Worm (Caenorhabditis elegans): Measurements from ENCODE around the gene osm-10.

The osm-10 gene

DNA sequence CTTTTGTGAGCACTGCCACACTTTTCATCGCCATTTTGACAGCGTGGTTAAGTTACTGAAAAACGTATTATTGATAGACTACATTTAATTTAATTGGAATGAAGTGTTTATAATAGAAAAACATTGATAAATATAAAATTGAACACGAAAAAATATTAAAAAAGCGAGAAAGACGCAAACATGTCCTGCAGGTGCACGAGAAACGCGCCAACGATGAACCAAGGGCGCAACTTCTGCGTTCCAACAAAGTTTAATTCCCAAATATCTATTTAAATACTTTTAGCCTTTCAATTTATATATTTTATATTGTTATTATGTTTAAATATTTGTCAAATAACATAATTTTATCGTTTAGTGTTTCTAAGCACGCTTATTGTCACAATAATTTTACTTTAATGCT lies 8.9 kb upstream of the osm-10 start, which contains the start of gene ndus-8:
TSS of gene ndus-8 (minus strand) at position 55 of the 400 bp plus-strand sequence.
- TF ChIP-seq ZK185.1 (tag; optimal IDR thresholded peaks at IDR 0.05; ENCODE audit: poor library complexity, severe bottlenecking) (peak; percentile 5), rcor-1 (GFP tag; IDR thresholded peaks at IDR 0.05) (0 out of 2 replicates have a peak, but pooled peaks have one; percentile 9), lin-54 (GFP tag; optimal IDR thresholded peaks at IDR 0.05) (peak; percentile 59), lin-35 (GFP tag; optimal IDR thresholded peaks at IDR 0.05) (peak in 1 of 3 experiments; percentile 66), F33H1.4 (GFP tag; IDR thresholded peaks at IDR 0.05) (peak; percentile 52), attf-6 (GFP tag; IDR thresholded peaks at IDR 0.05) (no peak), nhr-90 (tag; optimal IDR thresholded peaks at IDR 0.05) (no peak), cebp-1 (GFP tag; IDR thresholded peaks at IDR 0.05) (no peak), cebp-1 (tag; optimal IDR thresholded peaks at IDR 0.05) (peak; percentile 45), lsl-1 (GFP tag; optimal IDR thresholded peaks at IDR 0.05) (peak; percentile 20), F23B12.7 (tag; optimal IDR thresholded peaks at IDR 0.05; ENCODE audit: insufficient read depth) (peak; percentile 12), tbp1 (GFP tag; optimal IDR thresholded peaks at IDR 0.05) (peak; percentile 21), egl-18 (GFP tag; IDR thresholded peaks at IDR 0.05) (no peak), bed-1 (GFP tag; IDR thresholded peaks at IDR 0.05) (no peak), madf-6 (GFP tag; IDR thresholded peaks at IDR 0.05) (peak; percentile 54; the same call in 1 of the 2 replicates), snpc-4 (GFP tag; optimal IDR thresholded peaks at IDR 0.05) (no peak), snpc-4 (tag; optimal IDR thresholded peaks at IDR 0.05) (peak in 3 of 4 experiments; percentile 23 to 81 (median 42)), dpff-1 (tag; optimal IDR thresholded peaks at IDR 0.05) (no peak), pha-4 (tag; optimal IDR thresholded peaks at IDR 0.05) (peak; percentile 45), tlf-1 (GFP tag; optimal IDR thresholded peaks at IDR 0.05) (no peak), attf-3 (GFP tag; conservative IDR thresholded peaks at IDR 0.05) (0 out of 2 replicates have a peak, but pooled peaks have one; percentile 37), snpc-3.4 (tag; optimal IDR thresholded peaks at IDR 0.05) (peak; percentile 50), ztf-18 (tag; optimal IDR thresholded peaks at IDR 0.05) (peak; percentile 93), mcd-1 (GFP tag; IDR thresholded peaks at IDR 0.05) (peak; percentile 63), lin-40 (tag; optimal IDR thresholded peaks at IDR 0.05) (peak; percentile 27), sdz-38 (tag; optimal IDR thresholded peaks at IDR 0.05) (no peak), hmg-1.2 (GFP tag; IDR thresholded peaks at IDR 0.05) (peak; percentile 37; the same call in 1 of the 2 replicates), zfh-2 (GFP tag; conservative IDR thresholded peaks at IDR 0.05) (no peak)

DNA sequence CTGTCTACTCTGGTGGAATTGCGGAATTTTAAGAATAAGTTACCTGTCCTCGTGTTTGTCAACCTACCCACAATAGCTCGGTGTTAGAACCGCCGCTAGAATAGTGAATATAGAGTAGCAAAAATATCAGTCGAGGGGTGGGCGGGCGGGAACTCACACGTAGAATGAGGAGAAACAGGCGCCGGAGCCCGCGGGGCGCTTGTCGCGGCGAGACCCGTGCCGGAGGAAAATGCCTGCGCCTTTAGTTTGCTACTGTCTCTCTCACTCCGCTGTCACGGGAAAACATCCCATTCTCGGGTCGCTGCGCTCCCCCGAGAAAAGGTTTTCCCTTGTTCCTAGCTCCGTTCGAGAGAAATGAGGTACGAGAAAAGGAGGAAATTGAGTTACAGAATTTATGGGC lies 7.4 kb upstream of the osm-10 start:
- TF ChIP-seq egrh-3 (GFP tag; IDR thresholded peaks at IDR 0.05) = peak; percentile 69; the same call in 1 of the 2 replicates

DNA sequence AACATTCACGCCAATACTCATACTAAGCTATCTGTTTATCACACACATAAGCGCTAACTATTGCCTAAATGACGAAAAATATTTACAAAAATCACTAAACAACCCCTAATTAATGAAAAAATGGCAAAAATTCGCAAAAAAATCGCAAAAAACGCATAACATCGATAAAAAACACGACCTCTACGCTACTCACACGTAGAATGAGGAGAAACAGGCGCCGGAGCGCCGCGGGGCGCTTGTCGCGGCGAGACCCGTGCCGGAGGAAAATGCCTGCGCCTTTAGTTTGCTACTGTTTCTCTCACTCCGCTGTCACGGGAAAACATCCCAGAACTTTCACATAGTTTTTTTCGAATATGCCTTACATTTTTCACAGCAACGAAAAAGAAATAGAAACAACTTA lies 5.2 kb upstream of the osm-10 start:
- TF ChIP-seq lsl-1 (GFP tag; optimal IDR thresholded peaks at IDR 0.05) (peak; percentile 56), efl-1 (GFP tag; optimal IDR thresholded peaks at IDR 0.05) (peak; percentile 32), madf-6 (GFP tag; IDR thresholded peaks at IDR 0.05) (peak; percentile 57), F33H1.4 (GFP tag; IDR thresholded peaks at IDR 0.05) (peak; percentile 82), dox-1 (GFP tag; IDR thresholded peaks at IDR 0.05) (peak; percentile 61; the same call in 1 of the 2 replicates), ceh-91 (GFP tag; IDR thresholded peaks at IDR 0.05) (peak; percentile 63; the same call in 1 of the 2 replicates), hmg-1.2 (GFP tag; IDR thresholded peaks at IDR 0.05) (0 out of 2 replicates have a peak, but pooled peaks have one; percentile 12), D2030.7 (GFP tag; IDR thresholded peaks at IDR 0.05) (peak; percentile 43; the same call in 1 of the 2 replicates), egrh-3 (GFP tag; IDR thresholded peaks at IDR 0.05) (0 out of 2 replicates have a peak, but pooled peaks have one; percentile 8)

DNA sequence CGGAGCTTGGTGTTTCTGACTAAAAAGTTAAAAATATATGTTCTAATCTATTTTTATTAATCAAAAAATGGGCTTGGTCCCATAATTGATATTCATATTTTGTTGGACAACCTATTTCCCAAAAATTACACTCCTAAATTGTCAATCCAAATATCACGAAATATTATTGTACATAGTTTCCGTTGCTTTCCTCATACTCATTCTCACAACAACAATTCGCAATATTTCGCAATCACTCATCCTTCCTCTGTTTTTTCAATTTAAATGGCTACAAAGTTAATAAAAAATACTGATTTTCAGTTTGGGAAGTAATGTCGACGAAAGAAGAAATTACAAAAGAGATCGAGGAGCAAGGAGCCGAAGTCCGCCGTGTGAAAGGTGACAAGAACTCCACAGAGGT lies 4.4 kb upstream of the osm-10 start, which contains the start of gene pars-1:
TSS of gene pars-1 (plus strand) at position 301 of the 400 bp plus-strand sequence.
- TF ChIP-seq mel-28 (tag; optimal IDR thresholded peaks at IDR 0.05; ENCODE audit: borderline replicate concordance) (no peak), cebp-1 (GFP tag; IDR thresholded peaks at IDR 0.05) (no peak), cebp-1 (tag; optimal IDR thresholded peaks at IDR 0.05) (peak; percentile 89), lir-1 (GFP tag; conservative IDR thresholded peaks at IDR 0.05) (no peak), snpc-4 (GFP tag; optimal IDR thresholded peaks at IDR 0.05) (no peak), snpc-4 (tag; optimal IDR thresholded peaks at IDR 0.05) (no peak), mes-4 (tag; optimal IDR thresholded peaks at IDR 0.05) (no peak)
